Fruit fly (Drosophila melanogaster): ENCODE results near the gene Reepl1.
"Not testable (repeated sequence)": the region's sequence is repeated elsewhere in the genome, so short reads cannot be mapped to it uniquely, and the experiment has no call there.

dm6 chrX:11599589-11599988 is 27.1 kb downstream of the Reepl1 start, which contains the start of gene rho-4:
- not testable (repeated sequence) for TF ChIP-seq toe (GFP tag; optimal IDR thresholded peaks at IDR 0.05); CG12768 (GFP tag; optimal IDR thresholded peaks at IDR 0.05); pad (GFP tag; optimal IDR thresholded peaks at IDR 0.05); CG5204 (GFP tag; optimal IDR thresholded peaks at IDR 0.05); CG33017 (tag; optimal IDR thresholded peaks at IDR 0.05); kay (GFP tag; ENCODE audit: borderline replicate concordance); Clk (GFP tag; optimal IDR thresholded peaks at IDR 0.05); cic (GFP tag; optimal IDR thresholded peaks at IDR 0.05); ovo (GFP tag; optimal IDR thresholded peaks at IDR 0.05)
